Worm (Caenorhabditis elegans) whole organism, late embryonic: ENCODE measurements around the gene cpd-2.

Experiments
- F13H6.1 ChIP-seq: sonication (generic microtip); optimal IDR thresholded peaks from 2 replicates; lab custom pipeline; 2016; ENCODE audit warnings: missing genetic modification characterization, missing compliant biosample characterization
- K09A11.1 ChIP-seq: sonication (generic microtip); optimal IDR thresholded peaks from 2 replicates; lab custom pipeline; 2017; ENCODE audit warnings: antibody characterized with exemption, mild to moderate bottlenecking, missing genetic modification characterization, missing compliant biosample characterization; ENCODE audit not compliant: insufficient read depth
- T23F11.4 ChIP-seq: fragments of 200-800 bp; sonication (Bioruptor generic); optimal IDR thresholded peaks from 2 replicates; lab custom pipeline; 2018; ENCODE audit warnings: mild to moderate bottlenecking, missing genetic modification characterization, missing compliant biosample characterization
- ahr-1 ChIP-seq: sonication (generic microtip); optimal IDR thresholded peaks from 2 replicates; lab custom pipeline; 2016; ENCODE audit warnings: missing genetic modification characterization, missing compliant biosample characterization
- ama-1 ChIP-seq: fragments of 150-350 bp; optimal IDR thresholded peaks from 2 replicates; lab custom pipeline; 2014
- ceh-22 ChIP-seq: sonication (generic microtip); optimal IDR thresholded peaks from 2 replicates; lab custom pipeline; 2017; ENCODE audit warnings: missing biosample characterization, missing genetic modification characterization
- dve-1 ChIP-seq: sonication (generic microtip); optimal IDR thresholded peaks from 2 replicates; lab custom pipeline; 2017; ENCODE audit warnings: antibody characterized with exemption, mild to moderate bottlenecking, missing genetic modification characterization, missing compliant biosample characterization
- fkh-10 ChIP-seq: fragments of 150-350 bp; optimal IDR thresholded peaks from 2 replicates; lab custom pipeline; 2014; ENCODE audit warnings: missing biosample characterization, missing genetic modification reagents, missing genetic modification characterization
- hlh-30 ChIP-seq: sonication (generic microtip); optimal IDR thresholded peaks from 2 replicates; lab custom pipeline; 2017; ENCODE audit warnings: antibody characterized with exemption, missing genetic modification characterization, missing compliant biosample characterization; ENCODE audit not compliant: insufficient read depth
- nhr-11 ChIP-seq: fragments of 150-350 bp; optimal IDR thresholded peaks from 2 replicates; lab custom pipeline; 2014; ENCODE audit warnings: missing biosample characterization, missing genetic modification characterization
- pax-1 ChIP-seq: fragments of 150-350 bp; optimal IDR thresholded peaks from 2 replicates; lab custom pipeline; 2014; ENCODE audit warnings: missing biosample characterization, missing genetic modification characterization
- ref-2 ChIP-seq: sonication (generic microtip); optimal IDR thresholded peaks from 2 replicates; lab custom pipeline; 2016; ENCODE audit warnings: missing genetic modification characterization, missing compliant biosample characterization
- tbx-2 ChIP-seq: sonication (generic microtip); optimal IDR thresholded peaks from 2 replicates; lab custom pipeline; 2016; ENCODE audit warnings: missing genetic modification characterization, missing compliant biosample characterization

ce11 chrX:16046379-16046778 is 3.3 kb upstream of the cpd-2 start:
- TF ChIP-seq dve-1 (tag; lab: Kevin White, UChicago) (no peak), nhr-11 (tag; lab: Kevin White, UChicago) (no peak), ref-2 (tag; lab: Kevin White, UChicago) (no peak), F13H6.1 (tag; lab: Kevin White, UChicago) (no peak), ama-1 (lab: Kevin White, UChicago) (no peak), pax-1 (no peak), ahr-1 (tag; lab: Kevin White, UChicago) (no peak), tbx-2 (no peak), ceh-22 (tag; lab: Kevin White, UChicago) (no peak), hlh-30 (tag; lab: Kevin White, UChicago) (no peak), T23F11.4 (no peak), K09A11.1 (tag; lab: Kevin White, UChicago) (no peak), fkh-10 (no peak)
